Fruit fly (Drosophila melanogaster) whole organism, embryonic: ENCODE measurements around the gene Sk1.
A peak's percentile ranks its signal among the peaks of the same experiment; 100 is the strongest.

ENCODE experiments used
- Aef1 ChIP-seq: fragments of 200-800 bp; sonication (Bioruptor generic); IDR thresholded peaks from 3 replicates; pipeline ENCODE4 v1.3.6; 2022; ENCODE audit warnings: missing biosample characterization, missing genetic modification characterization
- CG12155 ChIP-seq: fragments of 200-800 bp; sonication (Bioruptor generic); optimal IDR thresholded peaks from 3 replicates; lab custom pipeline; 2016; ENCODE audit warnings: missing biosample characterization, missing genetic modification characterization
- CG12659 ChIP-seq: fragments of 200-800 bp; sonication (Bioruptor generic); optimal IDR thresholded peaks from 3 replicates; lab custom pipeline; 2017; ENCODE audit warnings: mild to moderate bottlenecking, missing biosample characterization, missing genetic modification reagents, missing genetic modification characterization
- CG12942 ChIP-seq: fragments of 200-800 bp; sonication (Bioruptor generic); optimal IDR thresholded peaks from 3 replicates; lab custom pipeline; 2016; ENCODE audit warnings: missing biosample characterization, missing genetic modification characterization
- CG13624 ChIP-seq: fragments of 200-800 bp; sonication (Bioruptor generic); optimal IDR thresholded peaks from 2 replicates; lab custom pipeline; 2016; ENCODE audit warnings: missing biosample characterization, missing genetic modification characterization
- CG13775 ChIP-seq: fragments of 200-800 bp; sonication (Bioruptor generic); optimal IDR thresholded peaks from 3 replicates; lab custom pipeline; 2017; ENCODE audit warnings: missing biosample characterization, mild to moderate bottlenecking, missing genetic modification characterization
- CG16813 ChIP-seq: fragments of 200-800 bp; sonication (Bioruptor generic); IDR thresholded peaks from 3 replicates; pipeline ENCODE4 v1.3.6; 2022; ENCODE audit warnings: missing biosample characterization, missing genetic modification characterization; ENCODE audit not compliant: partially characterized antibody
- CG17359 ChIP-seq: fragments of 200-800 bp; sonication (Bioruptor generic); optimal IDR thresholded peaks from 3 replicates; lab custom pipeline; 2018; ENCODE audit warnings: missing biosample characterization, mild to moderate bottlenecking, missing genetic modification characterization, moderate library complexity
- CG17361 ChIP-seq: fragments of 200-800 bp; sonication (Bioruptor generic); IDR thresholded peaks from 3 replicates; pipeline ENCODE4 v1.3.6; 2022; ENCODE audit warnings: missing biosample characterization, missing genetic modification characterization
- CG18619 ChIP-seq: fragments of 200-800 bp; sonication (Bioruptor generic); optimal IDR thresholded peaks from 3 replicates; lab custom pipeline; 2017; ENCODE audit warnings: missing biosample characterization, mild to moderate bottlenecking, missing genetic modification characterization
- CG2129 ChIP-seq: fragments of 200-800 bp; sonication (Bioruptor generic); IDR thresholded peaks from 2 replicates; pipeline ENCODE4 v1.3.6; 2022; ENCODE audit warnings: missing biosample characterization, missing genetic modification characterization; ENCODE audit not compliant: partially characterized antibody
- CG3163 ChIP-seq: fragments of 200-800 bp; sonication (Bioruptor generic); optimal IDR thresholded peaks from 3 replicates; lab custom pipeline; 2016; ENCODE audit warnings: missing biosample characterization, missing genetic modification characterization
- CG32772 ChIP-seq: fragments of 200-800 bp; sonication (Bioruptor generic); IDR thresholded peaks from 2 replicates; pipeline ENCODE4 v1.3.6; 2022; ENCODE audit warnings: missing biosample characterization, missing genetic modification characterization
- CG43689 ChIP-seq: fragments of 200-800 bp; sonication (Bioruptor generic); IDR thresholded peaks from 2 replicates; pipeline ENCODE4 v1.3.6; 2022; ENCODE audit warnings: missing biosample characterization, missing genetic modification characterization
- CG4617 ChIP-seq: fragments of 200-800 bp; sonication (Bioruptor generic); optimal IDR thresholded peaks from 3 replicates; lab custom pipeline; 2016; ENCODE audit warnings: missing biosample characterization, missing genetic modification characterization, borderline replicate concordance
- CG4707 ChIP-seq: fragments of 200-800 bp; sonication (Bioruptor generic); optimal IDR thresholded peaks from 2 replicates; lab custom pipeline; 2018; ENCODE audit warnings: missing biosample characterization, mild to moderate bottlenecking, missing genetic modification characterization, moderate library complexity
- CG4820 ChIP-seq: fragments of 200-800 bp; sonication (Bioruptor generic); optimal IDR thresholded peaks from 3 replicates; lab custom pipeline; 2016; ENCODE audit warnings: missing biosample characterization, missing genetic modification characterization
- CG6683 ChIP-seq: fragments of 200-800 bp; sonication (Bioruptor generic); optimal IDR thresholded peaks from 2 replicates; lab custom pipeline; 2017; ENCODE audit warnings: missing biosample characterization, mild to moderate bottlenecking, missing genetic modification characterization, missing genetic modification reagents
- CG7372 ChIP-seq: fragments of 200-800 bp; sonication (Bioruptor generic); IDR thresholded peaks from 2 replicates; pipeline ENCODE4 v1.3.6; 2022; ENCODE audit warnings: missing biosample characterization, missing genetic modification characterization
- CG7786 ChIP-seq: fragments of 200-800 bp; sonication (Bioruptor generic); optimal IDR thresholded peaks from 2 replicates; lab custom pipeline; 2016; ENCODE audit warnings: missing biosample characterization, missing genetic modification characterization
- CG9876 ChIP-seq: fragments of 200-800 bp; sonication (Bioruptor generic); optimal IDR thresholded peaks from 2 replicates; lab custom pipeline; 2016; ENCODE audit warnings: missing biosample characterization, missing genetic modification characterization
- Dip2 ChIP-seq: fragments of 200-800 bp; sonication (Bioruptor generic); IDR thresholded peaks from 2 replicates; pipeline ENCODE4 v1.3.6; 2022; ENCODE audit warnings: missing biosample characterization, missing genetic modification characterization
- Dref ChIP-seq: fragments of 200-800 bp; sonication (Bioruptor generic); IDR thresholded peaks from 2 replicates; pipeline ENCODE4 v1.3.6; 2022; ENCODE audit warnings: missing biosample characterization, missing genetic modification characterization
- Hr51 ChIP-seq, 2 experiments: fragments of 200-800 bp; sonication (Bioruptor generic); optimal IDR thresholded peaks; 2 replicates in 1 of 2; 3 replicates in 1 of 2; lab custom pipeline; 2016 to 2018; ENCODE audit warnings: missing biosample characterization in 2 of 2, missing genetic modification characterization in 2 of 2, mild to moderate bottlenecking in 1 of 2, moderate library complexity in 1 of 2
- NFAT ChIP-seq: fragments of 200-800 bp; sonication (Bioruptor generic); IDR thresholded peaks from 2 replicates; pipeline ENCODE4 v1.3.6; 2022; ENCODE audit warnings: missing biosample characterization, missing genetic modification characterization
- Sry-β ChIP-seq: fragments of 200-800 bp; sonication (Bioruptor generic); optimal IDR thresholded peaks from 2 replicates; lab custom pipeline; 2018; ENCODE audit warnings: missing biosample characterization, mild to moderate bottlenecking, missing genetic modification characterization, moderate library complexity
- Usf ChIP-seq: fragments of 200-800 bp; sonication (Bioruptor generic); optimal IDR thresholded peaks from 2 replicates; lab custom pipeline; 2017; ENCODE audit warnings: missing genotype, missing biosample characterization, missing genetic modification characterization
- Xbp1 ChIP-seq: fragments of 200-800 bp; sonication (Bioruptor generic); optimal IDR thresholded peaks from 3 replicates; lab custom pipeline; 2016; ENCODE audit warnings: missing biosample characterization, mild to moderate bottlenecking, missing genetic modification characterization
- aop ChIP-seq: fragments of 200-800 bp; sonication (Bioruptor generic); IDR thresholded peaks from 2 replicates; pipeline ENCODE4 v1.3.6; 2022; ENCODE audit warnings: missing biosample characterization, missing genetic modification characterization
- bsh ChIP-seq, 2 experiments: fragments of 200-800 bp; sonication (Bioruptor generic); optimal IDR thresholded peaks; 2 replicates each; lab custom pipeline; 2017 to 2018; ENCODE audit warnings: mild to moderate bottlenecking in 2 of 2, missing biosample characterization in 2 of 2, missing genetic modification characterization in 2 of 2, moderate library complexity in 1 of 2
- cato ChIP-seq: fragments of 200-800 bp; sonication (Bioruptor generic); optimal IDR thresholded peaks from 2 replicates; lab custom pipeline; 2016; ENCODE audit warnings: missing biosample characterization, missing genetic modification characterization, borderline replicate concordance
- ci ChIP-seq: fragments of 200-800 bp; sonication (Bioruptor generic); IDR thresholded peaks from 3 replicates; pipeline ENCODE4 v1.3.6; 2022; ENCODE audit warnings: missing biosample characterization, missing genetic modification characterization
- crp ChIP-seq, 2 experiments: fragments of 200-800 bp; sonication (Bioruptor generic); optimal IDR thresholded peaks; 2 replicates in 1 of 2; 3 replicates in 1 of 2; lab custom pipeline; 2017; ENCODE audit warnings: missing biosample characterization in 2 of 2, missing genetic modification characterization in 2 of 2, mild to moderate bottlenecking in 1 of 2, moderate library complexity in 1 of 2
- grau ChIP-seq: fragments of 200-800 bp; optimal IDR thresholded peaks from 3 replicates; lab custom pipeline; 2019; ENCODE audit warnings: missing biosample characterization, mild to moderate bottlenecking, missing genetic modification characterization, moderate library complexity
- gsb ChIP-seq: fragments of 200-800 bp; sonication (Bioruptor generic); IDR thresholded peaks from 2 replicates; pipeline ENCODE4 v1.3.6; 2022; ENCODE audit warnings: missing biosample characterization, missing genetic modification characterization
- gsb-n ChIP-seq: fragments of 200-800 bp; sonication (Bioruptor generic); optimal IDR thresholded peaks from 3 replicates; lab custom pipeline; 2018; ENCODE audit warnings: missing biosample characterization, mild to moderate bottlenecking, missing genetic modification characterization
- klu ChIP-seq: fragments of 200-800 bp; sonication (Bioruptor generic); IDR thresholded peaks from 2 replicates; pipeline ENCODE4 v1.3.6; 2022; ENCODE audit warnings: missing biosample characterization, missing genetic modification characterization
- mam ChIP-seq: fragments of 200-800 bp; sonication (Bioruptor generic); optimal IDR thresholded peaks from 3 replicates; lab custom pipeline; 2016; ENCODE audit warnings: missing biosample characterization, missing genetic modification characterization
- nerfin-1 ChIP-seq: fragments of 200-800 bp; sonication (Bioruptor generic); optimal IDR thresholded peaks from 3 replicates; lab custom pipeline; 2019; ENCODE audit warnings: missing biosample characterization, mild to moderate bottlenecking, missing genetic modification characterization, moderate library complexity
- nom ChIP-seq: fragments of 200-800 bp; sonication (Bioruptor generic); optimal IDR thresholded peaks from 2 replicates; lab custom pipeline; 2017; ENCODE audit warnings: missing biosample characterization, missing genetic modification characterization, mild to moderate bottlenecking, moderate library complexity, missing genetic modification reagents
- oc ChIP-seq: fragments of 200-800 bp; sonication (Bioruptor generic); optimal IDR thresholded peaks from 2 replicates; lab custom pipeline; 2018; ENCODE audit warnings: missing biosample characterization, mild to moderate bottlenecking, missing genetic modification characterization, moderate library complexity
- onecut ChIP-seq: fragments of 200-800 bp; sonication (Bioruptor generic); IDR thresholded peaks from 2 replicates; pipeline ENCODE4 v1.3.6; 2022; ENCODE audit warnings: missing biosample characterization, missing genetic modification characterization
- org-1 ChIP-seq: fragments of 200-800 bp; sonication (Bioruptor generic); optimal IDR thresholded peaks from 2 replicates; lab custom pipeline; 2017; ENCODE audit warnings: missing biosample characterization, missing genetic modification characterization
- pb ChIP-seq: fragments of 200-800 bp; sonication (Bioruptor generic); optimal IDR thresholded peaks from 3 replicates; lab custom pipeline; 2016; ENCODE audit warnings: missing biosample characterization, missing genetic modification characterization
- pum ChIP-seq: fragments of 200-800 bp; sonication (Bioruptor generic); optimal IDR thresholded peaks from 2 replicates; lab custom pipeline; 2016; ENCODE audit warnings: missing biosample characterization, missing genetic modification characterization
- salm ChIP-seq: fragments of 200-800 bp; sonication (Bioruptor generic); optimal IDR thresholded peaks from 2 replicates; lab custom pipeline; 2018; ENCODE audit warnings: missing biosample characterization, mild to moderate bottlenecking, missing genetic modification characterization
- sisA ChIP-seq: fragments of 200-800 bp; sonication (Bioruptor generic); IDR thresholded peaks from 2 replicates; pipeline ENCODE4 v1.3.6; 2022; ENCODE audit warnings: missing biosample characterization, missing genetic modification characterization
- sqz ChIP-seq: fragments of 200-800 bp; sonication (Bioruptor generic); optimal IDR thresholded peaks from 3 replicates; lab custom pipeline; 2018; ENCODE audit warnings: missing biosample characterization, mild to moderate bottlenecking, missing genetic modification characterization
- tgo ChIP-seq: fragments of 200-800 bp; sonication (Bioruptor generic); IDR thresholded peaks from 3 replicates; pipeline ENCODE4 v1.3.6; 2022; ENCODE audit warnings: missing biosample characterization, missing genetic modification characterization

Gene Sk1

dm6 chrX:11449476-11450119, 7.3 kb downstream of the Sk1 start (continued):
- peak in 1 of 2 experiments; percentile 84 for TF ChIP-seq bsh (GFP tag; optimal IDR thresholded peaks at IDR 0.05; lab: Kevin White, UChicago)
- peak; percentile 67 for TF ChIP-seq CG12155 (GFP tag; lab: Kevin White, UChicago)
- peak; percentile 83 for TF ChIP-seq CG9876 (GFP tag; lab: Kevin White, UChicago)
- peak; percentile 87 for TF ChIP-seq Aef1 (GFP tag; lab: Robert Waterston, UW)
- TF ChIP-seq pum = peak; percentile 77
- no peak for TF ChIP-seq CG16813
- peak; percentile 60; the same call in 1 of the 2 replicates for TF ChIP-seq aop
- peak; percentile 71 for TF ChIP-seq CG43689 (GFP tag; lab: Robert Waterston, UW)
- TF ChIP-seq CG4707 (GFP tag; lab: Kevin White, UChicago) = peak; percentile 69
- peak; percentile 85 for TF ChIP-seq CG18619
- TF ChIP-seq Dip2 (GFP tag; lab: Robert Waterston, UW) = peak; percentile 19; the same call in 1 of the 2 replicates
- peak; percentile 82 for TF ChIP-seq CG17361 (GFP tag; lab: Robert Waterston, UW)
- peak; percentile 88 for TF ChIP-seq pb
- TF ChIP-seq CG4820 (GFP tag; lab: Kevin White, UChicago) = peak; percentile 75
- peak; percentile 84 for TF ChIP-seq CG7786
- TF ChIP-seq Usf = peak; percentile 52
- TF ChIP-seq oc (tag; lab: Kevin White, UChicago) = peak; percentile 66
- TF ChIP-seq Hr51 (GFP tag; optimal IDR thresholded peaks at IDR 0.05; lab: Kevin White, UChicago) = peak; percentile 69 to 88
- peak; percentile 86 for TF ChIP-seq tgo (GFP tag; lab: Robert Waterston, UW)
- peak; percentile 68 for TF ChIP-seq gsb-n (tag; lab: Kevin White, UChicago)
- peak; percentile 80 for TF ChIP-seq CG32772 (GFP tag; lab: Robert Waterston, UW)
- TF ChIP-seq onecut (GFP tag; lab: Robert Waterston, UW) = peak; percentile 74
- TF ChIP-seq cato (GFP tag; lab: Kevin White, UChicago) = peak; percentile 49
- peak; percentile 88 for TF ChIP-seq sisA (GFP tag; lab: Robert Waterston, UW)
- TF ChIP-seq sqz (GFP tag; lab: Kevin White, UChicago) = peak; percentile 78
- TF ChIP-seq CG2129 = no peak
- TF ChIP-seq CG6683 = peak; percentile 50
- peak; percentile 85 for TF ChIP-seq CG7372 (GFP tag; lab: Robert Waterston, UW)
- no peak for TF ChIP-seq nom
- TF ChIP-seq CG12942 (GFP tag; lab: Kevin White, UChicago) = peak; percentile 84
- TF ChIP-seq salm = peak; percentile 73
- TF ChIP-seq NFAT = peak; percentile 72
- no peak for TF ChIP-seq Sry-β (GFP tag; lab: Kevin White, UChicago)
- TF ChIP-seq Dref (GFP tag; lab: Robert Waterston, UW) = no peak
- peak; percentile 77 for TF ChIP-seq gsb (GFP tag; lab: Robert Waterston, UW)
- peak; percentile 88 for TF ChIP-seq CG17359 (tag; lab: Kevin White, UChicago)
- peak; percentile 64 for TF ChIP-seq CG13775 (GFP tag; lab: Kevin White, UChicago)
- peak; percentile 64 for TF ChIP-seq CG3163
- TF ChIP-seq crp (GFP tag; optimal IDR thresholded peaks at IDR 0.05; lab: Kevin White, UChicago) = peak in 1 of 2 experiments; percentile 22
- peak; percentile 70 for TF ChIP-seq nerfin-1 (tag; lab: Kevin White, UChicago)
- peak; percentile 97 for TF ChIP-seq grau (tag; lab: Kevin White, UChicago)
- TF ChIP-seq Xbp1 = peak; percentile 83
- TF ChIP-seq CG12659 (GFP tag; lab: Kevin White, UChicago) = peak; percentile 86
- peak; percentile 94 for TF ChIP-seq ci (GFP tag; lab: Robert Waterston, UW)
- TF ChIP-seq CG4617 (GFP tag; lab: Kevin White, UChicago) = peak; percentile 36
- TF ChIP-seq org-1 (GFP tag; lab: Kevin White, UChicago) = peak; percentile 78
- TF ChIP-seq klu (GFP tag; lab: Robert Waterston, UW) = peak; percentile 67
- peak; percentile 82 for TF ChIP-seq CG13624 (GFP tag; lab: Kevin White, UChicago)
- TF ChIP-seq mam = peak; percentile 87
